Fruit fly (Drosophila melanogaster): Measurements from ENCODE around the gene dop.

- no peak for TF ChIP-seq CG9948 (tag; optimal IDR thresholded peaks at IDR 0.05)
- no peak for TF ChIP-seq CG10348 (GFP tag; IDR thresholded peaks at IDR 0.05)
- no peak for TF ChIP-seq fd96Ca (GFP tag; IDR thresholded peaks at IDR 0.05)
- TF ChIP-seq CG12605 (GFP tag; IDR thresholded peaks at IDR 0.05) = no peak
- TF ChIP-seq EcR (GFP tag; optimal IDR thresholded peaks at IDR 0.05) = no peak
- no peak for TF ChIP-seq CG13204 (GFP tag; optimal IDR thresholded peaks at IDR 0.05)
- no peak for TF ChIP-seq rn (GFP tag; IDR thresholded peaks at IDR 0.05)
- no peak for TF ChIP-seq CG15710 (tag; optimal IDR thresholded peaks at IDR 0.05)
Measured at dm6 chr3L:15516956-15517355, 48.9 kb upstream of the dop start, which contains the start of gene CG13454.

Data from whole organism, pupa.